Worm (Caenorhabditis elegans): ENCODE measurements around the gene dars-1.

DNA sequence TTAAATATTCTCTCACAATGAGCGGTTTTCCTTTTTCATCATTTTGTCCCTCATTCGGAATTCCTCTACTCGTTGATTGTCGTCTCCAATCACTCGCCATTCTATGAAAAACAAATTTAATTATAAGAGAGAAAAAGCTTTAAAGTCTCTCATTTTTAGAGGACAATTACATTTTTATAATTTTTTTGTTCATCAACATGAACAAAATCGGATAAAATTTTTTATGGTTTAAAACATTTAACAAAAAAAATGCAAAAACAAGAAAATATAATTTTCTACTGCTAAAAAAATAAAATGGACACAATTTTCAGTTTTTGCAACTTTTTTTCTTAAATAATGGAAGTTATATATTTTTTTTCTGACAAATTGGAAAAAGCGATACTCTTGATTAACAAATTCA, 25.1 kb upstream of the dars-1 start, which contains the start of gene F55H2.7:
- no peak for TF ChIP-seq unc-62 (GFP tag; optimal IDR thresholded peaks at IDR 0.05)
- TF ChIP-seq nhr-11 (tag; optimal IDR thresholded peaks at IDR 0.05) = no peak
- no peak for TF ChIP-seq snpc-4 (tag; optimal IDR thresholded peaks at IDR 0.05)
- TF ChIP-seq elt-1 (tag; optimal IDR thresholded peaks at IDR 0.05) = no peak
- no peak for TF ChIP-seq ama-1 (optimal IDR thresholded peaks at IDR 0.05)
- TF ChIP-seq nhr-237 (tag; optimal IDR thresholded peaks at IDR 0.05) = no peak
